Fruit fly (Drosophila melanogaster): ENCODE measurements around the gene Abp1.
A peak's percentile ranks its signal among the peaks of the same experiment; 100 is the strongest.

The Abp1 gene

DNA sequence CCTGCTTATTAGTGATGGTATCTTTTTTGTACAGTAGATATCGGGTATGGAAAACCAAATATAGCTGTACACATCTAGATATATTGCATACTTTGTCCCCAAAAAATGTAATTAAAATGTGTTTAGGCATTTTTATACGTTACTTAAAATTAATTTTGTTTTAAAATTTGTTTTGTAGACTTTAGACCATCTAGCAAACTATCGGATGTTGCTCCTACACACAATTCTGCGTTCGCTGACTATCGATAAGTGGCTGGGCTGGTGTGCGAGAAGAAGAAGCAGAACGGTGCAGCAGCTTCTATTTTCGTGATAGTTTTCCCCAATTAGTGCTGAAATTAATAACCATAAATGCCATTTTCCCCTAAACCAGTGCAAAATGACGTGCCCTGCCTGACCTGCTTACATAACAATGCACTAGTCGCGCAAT is 27.0 kb upstream of the Abp1 start, which contains the start of the genes Vps36 and Liprin-beta (continued):
- TF ChIP-seq H15 (GFP tag; IDR thresholded peaks at IDR 0.05) (peak; percentile 68; the same call in 2 of the 3 replicates), nmo (GFP tag; optimal IDR thresholded peaks at IDR 0.05) (peak; percentile 95), bab2 (GFP tag; optimal IDR thresholded peaks at IDR 0.05) (peak; percentile 95), CG18764 (GFP tag; optimal IDR thresholded peaks at IDR 0.05) (peak; percentile 77), nau (GFP tag; optimal IDR thresholded peaks at IDR 0.05) (no peak), tio (GFP tag; optimal IDR thresholded peaks at IDR 0.05) (no peak), Dfd (GFP tag; optimal IDR thresholded peaks at IDR 0.05) (no peak), HLHmδ (GFP tag; optimal IDR thresholded peaks at IDR 0.05) (no peak), pb (GFP tag; optimal IDR thresholded peaks at IDR 0.05) (peak; percentile 68), CG7963 (GFP tag; IDR thresholded peaks at IDR 0.05; ENCODE audit: partially characterized antibody) (peak; percentile 78), shn (GFP tag; optimal IDR thresholded peaks at IDR 0.05) (peak; percentile 93), Ets97D (GFP tag; optimal IDR thresholded peaks at IDR 0.05) (peak; percentile 87), CG12299 (tag; optimal IDR thresholded peaks at IDR 0.05) (peak; percentile 28), CG17328 (GFP tag; IDR thresholded peaks at IDR 0.05) (peak; percentile 83), fd96Cb (tag; optimal IDR thresholded peaks at IDR 0.05) (peak; percentile 75), Fer2 (tag; optimal IDR thresholded peaks at IDR 0.05) (peak; percentile 82), pfk (GFP tag; optimal IDR thresholded peaks at IDR 0.05) (peak; percentile 18), CG8388 (GFP tag; optimal IDR thresholded peaks at IDR 0.05) (peak; percentile 77), hb (GFP tag; IDR thresholded peaks at IDR 0.05; ENCODE audit: partially characterized antibody) (peak; percentile 92), da (GFP tag; optimal IDR thresholded peaks at IDR 0.05) (peak; percentile 80), CHES-1-like (GFP tag; optimal IDR thresholded peaks at IDR 0.05) (peak; percentile 95), Tbp (GFP tag; optimal IDR thresholded peaks at IDR 0.05) (no peak), trh (GFP tag; optimal IDR thresholded peaks at IDR 0.05) (peak; percentile 63), cg (GFP tag; optimal IDR thresholded peaks at IDR 0.05) (no peak), amos (GFP tag; IDR thresholded peaks at IDR 0.05; ENCODE audit: partially characterized antibody) (peak; percentile 91), CG4360 (GFP tag; IDR thresholded peaks at IDR 0.05) (0 out of 2 replicates have a peak, but pooled peaks have one; percentile 6), bcd (GFP tag; optimal IDR thresholded peaks at IDR 0.05) (peak; percentile 88), lola (GFP tag; optimal IDR thresholded peaks at IDR 0.05) (peak in 1 of 3 experiments; percentile 85), MESR4 (GFP tag; optimal IDR thresholded peaks at IDR 0.05) (peak; percentile 68), Stat92E (GFP tag; optimal IDR thresholded peaks at IDR 0.05) (peak in 1 of 3 experiments; percentile 74), CG6854 (GFP tag; optimal IDR thresholded peaks at IDR 0.05) (no peak), zfh2 (GFP tag; optimal IDR thresholded peaks at IDR 0.05) (peak; percentile 96), CG17802 (tag; optimal IDR thresholded peaks at IDR 0.05) (peak; percentile 67), CG2199 (GFP tag; IDR thresholded peaks at IDR 0.05) (0 out of 3 replicates have a peak, but pooled peaks have one; percentile 62), cas (GFP tag; IDR thresholded peaks at IDR 0.05) (peak; percentile 77), CG31441 (GFP tag; IDR thresholded peaks at IDR 0.05) (no peak), Dbx (GFP tag; IDR thresholded peaks at IDR 0.05) (peak; percentile 93), pzg (GFP tag; optimal IDR thresholded peaks at IDR 0.05) (peak; percentile 77), dmrt99B (tag; optimal IDR thresholded peaks at IDR 0.05) (no peak), gcm (GFP tag; optimal IDR thresholded peaks at IDR 0.05) (no peak), usp (GFP tag; optimal IDR thresholded peaks at IDR 0.05) (no peak), CG17568 (GFP tag; optimal IDR thresholded peaks at IDR 0.05) (no peak), HmgZ (tag; optimal IDR thresholded peaks at IDR 0.05) (peak; percentile 93), maf-S (GFP tag; optimal IDR thresholded peaks at IDR 0.05) (peak; percentile 90), z (GFP tag; IDR thresholded peaks at IDR 0.05) (no peak), CG10147 (GFP tag; optimal IDR thresholded peaks at IDR 0.05) (peak; percentile 76), prd (optimal IDR thresholded peaks at IDR 0.05) (no peak), prd (GFP tag; IDR thresholded peaks at IDR 0.05) (peak; percentile 96), CG3281 (GFP tag; optimal IDR thresholded peaks at IDR 0.05) (no peak), Dad (GFP tag; optimal IDR thresholded peaks at IDR 0.05) (peak; percentile 82)

Measured in whole organism, embryonic.